Worm (Caenorhabditis elegans) whole organism, mixed stage, embryonic: ENCODE measurements around the gene K08H2.3.

Experiments
- M03D4.4 ChIP-seq: sonication (generic microtip); optimal IDR thresholded peaks from 2 replicates; lab custom pipeline; 2017; ENCODE audit warnings: mild to moderate bottlenecking, missing genetic modification characterization, missing compliant biosample characterization
- bed-3 ChIP-seq: fragments of 200-800 bp; sonication (Bioruptor generic); optimal IDR thresholded peaks from 3 replicates; lab custom pipeline; 2018; ENCODE audit warnings: mild to moderate bottlenecking, missing genetic modification characterization, moderate library complexity, missing compliant biosample characterization
- blmp-1 ChIP-seq: fragments of 150-350 bp; optimal IDR thresholded peaks from 2 replicates; lab custom pipeline; 2014; ENCODE audit warnings: missing biosample characterization, missing genetic modification characterization
- ceh-43 ChIP-seq: fragments of 200-800 bp; sonication (Bioruptor generic); optimal IDR thresholded peaks from 2 replicates; lab custom pipeline; 2018; ENCODE audit warnings: mild to moderate bottlenecking, missing genetic modification characterization, moderate library complexity, missing compliant biosample characterization
- ceh-83 ChIP-seq: fragments of 200-800 bp; sonication (Bioruptor generic); optimal IDR thresholded peaks from 2 replicates; lab custom pipeline; 2018; ENCODE audit warnings: mild to moderate bottlenecking, missing genetic modification characterization, missing compliant biosample characterization
- ces-1 ChIP-seq: fragments of 150-350 bp; optimal IDR thresholded peaks from 2 replicates; lab custom pipeline; 2014; ENCODE audit warnings: missing biosample characterization, missing genetic modification reagents, missing genetic modification characterization
- cnd-1 ChIP-seq: fragments of 200-800 bp; sonication (Bioruptor generic); optimal IDR thresholded peaks from 2 replicates; lab custom pipeline; 2018; ENCODE audit warnings: mild to moderate bottlenecking, missing genetic modification characterization, missing compliant biosample characterization
- drap-1 ChIP-seq: fragments of 200-800 bp; sonication (Bioruptor generic); optimal IDR thresholded peaks from 3 replicates; lab custom pipeline; 2018; ENCODE audit warnings: mild to moderate bottlenecking, missing genetic modification characterization, missing compliant biosample characterization
- elt-1 ChIP-seq: sonication (generic microtip); optimal IDR thresholded peaks from 2 replicates; lab custom pipeline; 2017; ENCODE audit warnings: missing genetic modification characterization, mild to moderate bottlenecking, missing compliant biosample characterization, antibody characterized with exemption, moderate library complexity, borderline replicate concordance; ENCODE audit not compliant: insufficient read depth
- elt-3 ChIP-seq: fragments of 150-350 bp; optimal IDR thresholded peaks from 2 replicates; lab custom pipeline; 2014; ENCODE audit warnings: missing biosample characterization, missing genetic modification characterization
- flh-1 ChIP-seq: fragments of 200-800 bp; sonication (Bioruptor generic); optimal IDR thresholded peaks from 2 replicates; lab custom pipeline; 2018; ENCODE audit warnings: mild to moderate bottlenecking, missing genetic modification characterization, moderate library complexity, missing compliant biosample characterization
- ham-2 ChIP-seq: fragments of 200-800 bp; sonication (Bioruptor generic); optimal IDR thresholded peaks from 2 replicates; lab custom pipeline; 2018; ENCODE audit warnings: mild to moderate bottlenecking, missing genetic modification characterization, missing compliant biosample characterization
- hlh-1 ChIP-seq: fragments of 150-350 bp; optimal IDR thresholded peaks from 2 replicates; lab custom pipeline; 2014; ENCODE audit warnings: missing biosample characterization, missing genetic modification reagents, missing genetic modification characterization
- lin-13 ChIP-seq: fragments of 150-350 bp; optimal IDR thresholded peaks from 2 replicates; lab custom pipeline; 2014; ENCODE audit warnings: missing biosample characterization, missing genetic modification characterization
- lin-32 ChIP-seq: fragments of 200-800 bp; sonication (Bioruptor generic); optimal IDR thresholded peaks from 2 replicates; lab custom pipeline; 2018; ENCODE audit warnings: mild to moderate bottlenecking, missing genetic modification characterization, missing compliant biosample characterization
- lsy-2 ChIP-seq: fragments of 150-350 bp; optimal IDR thresholded peaks from 2 replicates; lab custom pipeline; 2014; ENCODE audit warnings: missing biosample characterization, missing genetic modification characterization
- mab-5 ChIP-seq: fragments of 150-350 bp; optimal IDR thresholded peaks from 2 replicates; lab custom pipeline; 2014; ENCODE audit warnings: missing biosample characterization, missing genetic modification characterization
- mep-1 ChIP-seq: fragments of 150-350 bp; optimal IDR thresholded peaks from 2 replicates; lab custom pipeline; 2017; ENCODE audit warnings: missing biosample characterization, missing genetic modification reagents, missing genetic modification characterization, inconsistent platforms
- mls-2 ChIP-seq: sonication (generic microtip); optimal IDR thresholded peaks from 2 replicates; lab custom pipeline; 2016; ENCODE audit warnings: mild to moderate bottlenecking, missing genetic modification characterization, moderate library complexity, missing compliant biosample characterization
- nhr-12 ChIP-seq: fragments of 150-350 bp; optimal IDR thresholded peaks from 2 replicates; lab custom pipeline; 2014; ENCODE audit warnings: missing biosample characterization, missing genetic modification characterization
- nhr-2 ChIP-seq: fragments of 150-350 bp; optimal IDR thresholded peaks from 2 replicates; lab custom pipeline; 2014; ENCODE audit warnings: missing biosample characterization, missing genetic modification characterization
- nhr-237 ChIP-seq: fragments of 150-350 bp; optimal IDR thresholded peaks from 2 replicates; lab custom pipeline; 2014; ENCODE audit warnings: missing biosample characterization, missing genetic modification characterization
- pha-4 ChIP-seq: fragments of 150-350 bp; optimal IDR thresholded peaks from 2 replicates; lab custom pipeline; 2018; ENCODE audit warnings: missing biosample characterization, missing genetic modification reagents, missing genetic modification characterization
- sem-2 ChIP-seq: fragments of 200-800 bp; sonication (Bioruptor generic); optimal IDR thresholded peaks from 2 replicates; lab custom pipeline; 2018; ENCODE audit warnings: mild to moderate bottlenecking, missing genetic modification characterization, missing compliant biosample characterization
- snpc-4 ChIP-seq: fragments of 150-350 bp; optimal IDR thresholded peaks from 2 replicates; lab custom pipeline; 2014; ENCODE audit warnings: missing biosample characterization, missing genetic modification characterization
- sptf-1 ChIP-seq: sonication (generic microtip); optimal IDR thresholded peaks from 2 replicates; lab custom pipeline; 2017; ENCODE audit warnings: mild to moderate bottlenecking, missing genetic modification characterization, moderate library complexity, missing compliant biosample characterization
- unc-39 ChIP-seq: fragments of 150-350 bp; optimal IDR thresholded peaks from 2 replicates; lab custom pipeline; 2014; ENCODE audit warnings: missing biosample characterization, missing genetic modification characterization
- unc-62 ChIP-seq: fragments of 150-350 bp; optimal IDR thresholded peaks from 2 replicates; lab custom pipeline; 2014; ENCODE audit warnings: missing biosample characterization, missing genetic modification reagents, missing genetic modification characterization
- zip-8 ChIP-seq: fragments of 150-350 bp; optimal IDR thresholded peaks from 2 replicates; lab custom pipeline; 2014; ENCODE audit warnings: missing biosample characterization, missing genetic modification characterization
- ztf-11 ChIP-seq: fragments of 150-350 bp; optimal IDR thresholded peaks from 2 replicates; lab custom pipeline; 2014; ENCODE audit warnings: missing biosample characterization, missing genetic modification characterization

The K08H2.3 gene

ce11 chrX:13212528-13212927, 24.7 kb upstream of the K08H2.3 start:
- TF ChIP-seq ces-1 (GFP tag; lab: Kevin White, UChicago) (no peak), lsy-2 (tag; lab: Kevin White, UChicago) (no peak), drap-1 (no peak)

- no peak for TF ChIP-seq ceh-43 (GFP tag; lab: Kevin White, UChicago)
- TF ChIP-seq unc-62: no peak
- TF ChIP-seq unc-39 (tag; lab: Kevin White, UChicago): no peak
- TF ChIP-seq lin-32 (GFP tag; lab: Kevin White, UChicago): no peak
- no peak for TF ChIP-seq lin-13 (tag; lab: Kevin White, UChicago)
- no peak for TF ChIP-seq mep-1 (tag; lab: Kevin White, UChicago)
- no peak for TF ChIP-seq M03D4.4 (tag; lab: Kevin White, UChicago)
- no peak for TF ChIP-seq elt-3
- no peak for TF ChIP-seq blmp-1 (tag; lab: Kevin White, UChicago)
- TF ChIP-seq flh-1: no peak
- no peak for TF ChIP-seq zip-8
- no peak for TF ChIP-seq ham-2 (GFP tag; lab: Kevin White, UChicago)
- no peak for TF ChIP-seq elt-1 (tag; lab: Kevin White, UChicago)
These were observed 20.4 kb upstream of the K08H2.3 start, which contains the start of gene R12H7.4 for ce11 chrX:13216802-13217201. Gene R12H7.4 (plus strand): TSS chrX:13217102.

- TF ChIP-seq ceh-83 (GFP tag; lab: Kevin White, UChicago): no peak
- TF ChIP-seq, all 35 proteins: peak for 0
These were observed 19.3 kb upstream of the K08H2.3 start for ce11 chrX:13217940-13218339.

ce11 chrX:13220609-13221008, 16.6 kb upstream of the K08H2.3 start:
- no peak for TF ChIP-seq nhr-237 (tag; lab: Kevin White, UChicago)
- TF ChIP-seq nhr-12 (tag; lab: Kevin White, UChicago): no peak
- no peak for TF ChIP-seq ham-2 (GFP tag; lab: Kevin White, UChicago)
- peak; percentile 4 for TF ChIP-seq hlh-1 (tag; lab: Kevin White, UChicago)

ce11 chrX:13221357-13221756, 15.8 kb upstream of the K08H2.3 start, which contains the start of gene asp-4:
Gene asp-4 (minus strand): TSS chrX:13221462.
- TF ChIP-seq snpc-4 (tag; lab: Kevin White, UChicago) (no peak), bed-3 (no peak), mep-1 (tag; lab: Kevin White, UChicago) (peak; percentile 37), mab-5 (tag; lab: Kevin White, UChicago) (no peak), nhr-2 (tag; lab: Kevin White, UChicago) (peak; percentile 14), pha-4 (no peak), cnd-1 (tag; lab: Kevin White, UChicago) (peak; percentile 84), lin-32 (GFP tag; lab: Kevin White, UChicago) (peak; percentile 80), nhr-237 (tag; lab: Kevin White, UChicago) (no peak), sem-2 (GFP tag; lab: Kevin White, UChicago) (no peak), unc-62 (no peak), mls-2 (tag; lab: Kevin White, UChicago) (no peak), lsy-2 (tag; lab: Kevin White, UChicago) (no peak), sptf-1 (no peak), lin-13 (tag; lab: Kevin White, UChicago) (no peak), ztf-11 (tag; lab: Kevin White, UChicago) (no peak), hlh-1 (tag; lab: Kevin White, UChicago) (peak; percentile 51)
- TF ChIP-seq, all 35 proteins: peak for 5

- no peak for TF ChIP-seq ham-2 (GFP tag; lab: Kevin White, UChicago)
- no peak for TF ChIP-seq ceh-83 (GFP tag; lab: Kevin White, UChicago)
- no peak for TF ChIP-seq zip-8
These were observed 13.8 kb upstream of the K08H2.3 start, which contains the start of gene skr-20 for ce11 chrX:13223437-13223836. Gene skr-20 (minus strand): TSS chrX:13223537.
